Worm (Caenorhabditis elegans): Measurements from ENCODE around the gene F57B1.5.

F57B1.5 gene

ce11 chrV:13176117-13176753 lies 31.3 kb upstream of the F57B1.5 start, which contains the start of gene him-17:
him-17 (plus strand) TSS chrV:13176711.
- TF ChIP-seq sea-1 (GFP tag; conservative IDR thresholded peaks at IDR 0.05) (no peak; the same call in 1 of the 2 replicates), F13C5.2 (tag; optimal IDR thresholded peaks at IDR 0.05) (peak; percentile 88), hmbx-1 (tag; optimal IDR thresholded peaks at IDR 0.05) (peak; percentile 9), pes-1 (GFP tag; IDR thresholded peaks at IDR 0.05) (peak; percentile 71), aly-1 (tag; optimal IDR thresholded peaks at IDR 0.05) (no peak), ceh-13 (GFP tag; optimal IDR thresholded peaks at IDR 0.05) (no peak), tbx-11 (GFP tag; IDR thresholded peaks at IDR 0.05) (peak; percentile 60; the same call in 1 of the 2 replicates), hmg-4 (GFP tag; optimal IDR thresholded peaks at IDR 0.05) (peak; percentile 63), hnd-1 (tag; optimal IDR thresholded peaks at IDR 0.05) (no peak), scrt-1 (GFP tag; IDR thresholded peaks at IDR 0.05) (0 out of 2 replicates have a peak, but pooled peaks have one; percentile 62), tra-4 (tag; optimal IDR thresholded peaks at IDR 0.05) (peak; percentile 57), ceh-36 (tag; optimal IDR thresholded peaks at IDR 0.05) (peak; percentile 56), ama-1 (optimal IDR thresholded peaks at IDR 0.05) (no peak), tbx-37 (GFP tag; conservative IDR thresholded peaks at IDR 0.05) (peak; percentile 53), flt-1 (GFP tag; IDR thresholded peaks at IDR 0.05) (0 out of 2 replicates have a peak, but pooled peaks have one; percentile 13), ets-7 (tag; optimal IDR thresholded peaks at IDR 0.05) (no peak), B0310.2 (tag; optimal IDR thresholded peaks at IDR 0.05) (no peak)

- TF ChIP-seq pes-1 (GFP tag; IDR thresholded peaks at IDR 0.05) (no peak), F13C5.2 (tag; optimal IDR thresholded peaks at IDR 0.05) (no peak)
Measured at ce11 chrV:13176814-13177213, 30.7 kb upstream of the F57B1.5 start.

ce11 chrV:13179986-13180591 lies 27.4 kb upstream of the F57B1.5 start, which contains the start of gene cni-1:
cni-1 (plus strand) TSS chrV:13180330.
- TF ChIP-seq hmg-4 (GFP tag; optimal IDR thresholded peaks at IDR 0.05): no peak
- no peak for TF ChIP-seq scrt-1 (GFP tag; IDR thresholded peaks at IDR 0.05)

- TF ChIP-seq aly-1 (tag; optimal IDR thresholded peaks at IDR 0.05) (no peak), flt-1 (GFP tag; IDR thresholded peaks at IDR 0.05) (no peak), pes-1 (GFP tag; IDR thresholded peaks at IDR 0.05) (no peak), B0310.2 (tag; optimal IDR thresholded peaks at IDR 0.05) (no peak), sea-1 (GFP tag; conservative IDR thresholded peaks at IDR 0.05) (no peak), ceh-36 (tag; optimal IDR thresholded peaks at IDR 0.05) (no peak), ets-7 (tag; optimal IDR thresholded peaks at IDR 0.05) (no peak), hnd-1 (tag; optimal IDR thresholded peaks at IDR 0.05) (no peak), scrt-1 (GFP tag; IDR thresholded peaks at IDR 0.05) (no peak), hmbx-1 (tag; optimal IDR thresholded peaks at IDR 0.05) (no peak), hmg-4 (GFP tag; optimal IDR thresholded peaks at IDR 0.05) (no peak), ama-1 (optimal IDR thresholded peaks at IDR 0.05) (no peak), ceh-13 (GFP tag; optimal IDR thresholded peaks at IDR 0.05) (no peak), F13C5.2 (tag; optimal IDR thresholded peaks at IDR 0.05) (no peak), tbx-11 (GFP tag; IDR thresholded peaks at IDR 0.05) (no peak), tra-4 (tag; optimal IDR thresholded peaks at IDR 0.05) (no peak), tbx-37 (GFP tag; conservative IDR thresholded peaks at IDR 0.05) (no peak)
Measured at ce11 chrV:13181450-13181849, 26.1 kb upstream of the F57B1.5 start.

- TF ChIP-seq pes-1 (GFP tag; IDR thresholded peaks at IDR 0.05): no peak
Measured at ce11 chrV:13184137-13184536, 23.4 kb upstream of the F57B1.5 start, which contains the start of gene T09E8.4. T09E8.4 (minus strand) TSS chrV:13184237.

- TF ChIP-seq tbx-37 (GFP tag; conservative IDR thresholded peaks at IDR 0.05): no peak
- TF ChIP-seq ceh-13 (GFP tag; optimal IDR thresholded peaks at IDR 0.05): no peak
- TF ChIP-seq scrt-1 (GFP tag; IDR thresholded peaks at IDR 0.05): no peak
- TF ChIP-seq aly-1 (tag; optimal IDR thresholded peaks at IDR 0.05): no peak
- TF ChIP-seq hnd-1 (tag; optimal IDR thresholded peaks at IDR 0.05): no peak
- no peak for TF ChIP-seq ets-7 (tag; optimal IDR thresholded peaks at IDR 0.05)
Measured at ce11 chrV:13185384-13185783, 22.1 kb upstream of the F57B1.5 start, which contains the start of gene sri-6. sri-6 (plus strand) TSS chrV:13185684.

- TF ChIP-seq scrt-1 (GFP tag; IDR thresholded peaks at IDR 0.05) (no peak), ets-7 (tag; optimal IDR thresholded peaks at IDR 0.05) (no peak), tbx-37 (GFP tag; conservative IDR thresholded peaks at IDR 0.05) (no peak), flt-1 (GFP tag; IDR thresholded peaks at IDR 0.05) (no peak), ceh-13 (GFP tag; optimal IDR thresholded peaks at IDR 0.05) (no peak), hmbx-1 (tag; optimal IDR thresholded peaks at IDR 0.05) (no peak), tra-4 (tag; optimal IDR thresholded peaks at IDR 0.05) (no peak), B0310.2 (tag; optimal IDR thresholded peaks at IDR 0.05) (no peak), aly-1 (tag; optimal IDR thresholded peaks at IDR 0.05) (no peak), sea-1 (GFP tag; conservative IDR thresholded peaks at IDR 0.05) (no peak), hmg-4 (GFP tag; optimal IDR thresholded peaks at IDR 0.05) (no peak), pes-1 (GFP tag; IDR thresholded peaks at IDR 0.05) (no peak), hnd-1 (tag; optimal IDR thresholded peaks at IDR 0.05) (no peak), F13C5.2 (tag; optimal IDR thresholded peaks at IDR 0.05) (no peak), ama-1 (optimal IDR thresholded peaks at IDR 0.05) (no peak), ceh-36 (tag; optimal IDR thresholded peaks at IDR 0.05) (no peak), tbx-11 (GFP tag; IDR thresholded peaks at IDR 0.05) (no peak)
Measured at ce11 chrV:13193488-13194042, 14.0 kb upstream of the F57B1.5 start, which contains the start of gene sun-1. sun-1 (minus strand) TSS chrV:13193538.
